Worm (Caenorhabditis elegans) whole organism, mixed stage, embryonic: ENCODE measurements around the gene ZK856.7.

Source experiments
- bed-3 ChIP-seq: fragments of 200-800 bp; sonication (Bioruptor generic); optimal IDR thresholded peaks from 3 replicates; lab custom pipeline; 2018; ENCODE audit warnings: mild to moderate bottlenecking, missing genetic modification characterization, moderate library complexity, missing compliant biosample characterization
- elt-3 ChIP-seq: fragments of 150-350 bp; optimal IDR thresholded peaks from 2 replicates; lab custom pipeline; 2014; ENCODE audit warnings: missing biosample characterization, missing genetic modification characterization
- nhr-12 ChIP-seq: fragments of 150-350 bp; optimal IDR thresholded peaks from 2 replicates; lab custom pipeline; 2014; ENCODE audit warnings: missing biosample characterization, missing genetic modification characterization
- nhr-237 ChIP-seq: fragments of 150-350 bp; optimal IDR thresholded peaks from 2 replicates; lab custom pipeline; 2014; ENCODE audit warnings: missing biosample characterization, missing genetic modification characterization
- tbx-8 ChIP-seq: fragments of 200-800 bp; sonication (Bioruptor generic); optimal IDR thresholded peaks from 2 replicates; lab custom pipeline; 2018; ENCODE audit warnings: mild to moderate bottlenecking, missing genetic modification characterization, moderate library complexity, missing compliant biosample characterization
- unc-39 ChIP-seq: fragments of 150-350 bp; optimal IDR thresholded peaks from 2 replicates; lab custom pipeline; 2014; ENCODE audit warnings: missing biosample characterization, missing genetic modification characterization
- unc-62 ChIP-seq: fragments of 150-350 bp; optimal IDR thresholded peaks from 2 replicates; lab custom pipeline; 2014; ENCODE audit warnings: missing biosample characterization, missing genetic modification reagents, missing genetic modification characterization
- ztf-11 ChIP-seq: fragments of 150-350 bp; optimal IDR thresholded peaks from 2 replicates; lab custom pipeline; 2014; ENCODE audit warnings: missing biosample characterization, missing genetic modification characterization

DNA sequence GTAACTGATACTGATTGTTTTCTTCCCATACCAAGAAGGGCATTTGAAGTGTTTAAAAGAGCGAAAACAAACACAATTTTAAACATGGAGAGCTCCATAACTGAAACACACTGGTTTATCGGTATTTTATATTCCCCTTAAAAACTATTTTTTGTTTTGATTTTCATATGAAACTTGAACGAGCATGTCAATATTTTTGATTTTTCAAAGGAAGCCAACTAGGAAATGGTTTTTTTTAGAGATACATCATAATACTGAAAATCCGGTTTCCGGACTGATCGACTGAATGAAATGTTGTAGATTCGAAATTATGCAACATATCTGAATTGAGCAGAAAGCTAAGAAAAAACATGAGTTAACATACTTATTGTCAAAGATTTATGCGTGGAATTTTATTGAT is 25.4 kb downstream of the ZK856.7 start, which contains the start of gene ttr-19:
- no peak for TF ChIP-seq nhr-237
- TF ChIP-seq unc-62 (GFP tag; lab: Kevin White, UChicago), result no peak
- no peak for TF ChIP-seq bed-3 (GFP tag; lab: Kevin White, UChicago)
- TF ChIP-seq tbx-8, result no peak
- TF ChIP-seq nhr-12 (tag; lab: Kevin White, UChicago), result no peak
- no peak for TF ChIP-seq elt-3 (tag; lab: Kevin White, UChicago)
- TF ChIP-seq unc-39 (tag; lab: Kevin White, UChicago), result no peak
- TF ChIP-seq ztf-11 (tag; lab: Kevin White, UChicago), result no peak
